Fruit fly (Drosophila melanogaster) whole organism, embryonic: ENCODE results near the gene CG11858.

ENCODE experiments used
- Atf-2 ChIP-seq: fragments of 200-800 bp; sonication (Bioruptor generic); optimal IDR thresholded peaks from 2 replicates; lab custom pipeline; 2016; ENCODE audit warnings: missing biosample characterization, missing genetic modification characterization
- CG12744 ChIP-seq: fragments of 200-800 bp; sonication (Bioruptor generic); optimal IDR thresholded peaks from 2 replicates; lab custom pipeline; 2016; ENCODE audit warnings: missing biosample characterization, missing genetic modification characterization
- CG13424 ChIP-seq: fragments of 200-800 bp; sonication (Bioruptor generic); optimal IDR thresholded peaks from 2 replicates; lab custom pipeline; 2019; ENCODE audit warnings: missing biosample characterization, mild to moderate bottlenecking, missing genetic modification characterization, moderate library complexity
- CG13624 ChIP-seq: fragments of 200-800 bp; sonication (Bioruptor generic); optimal IDR thresholded peaks from 2 replicates; lab custom pipeline; 2016; ENCODE audit warnings: missing biosample characterization, missing genetic modification characterization
- CG15269 ChIP-seq: fragments of 200-800 bp; sonication (Bioruptor generic); optimal IDR thresholded peaks from 2 replicates; lab custom pipeline; 2018; ENCODE audit warnings: missing biosample characterization, mild to moderate bottlenecking, missing genetic modification characterization, moderate library complexity
- CG17328 ChIP-seq: fragments of 200-800 bp; sonication (Bioruptor generic); IDR thresholded peaks from 2 replicates; pipeline ENCODE4 v1.3.6; 2022; ENCODE audit warnings: missing biosample characterization, missing genetic modification characterization
- CG18011 ChIP-seq: fragments of 200-800 bp; sonication (Bioruptor generic); optimal IDR thresholded peaks from 2 replicates; lab custom pipeline; 2017; ENCODE audit warnings: missing biosample characterization, missing genetic modification characterization, mild to moderate bottlenecking, moderate library complexity, missing genotype
- CG30431 ChIP-seq: fragments of 200-800 bp; sonication (Bioruptor generic); optimal IDR thresholded peaks from 2 replicates; lab custom pipeline; 2017; ENCODE audit warnings: missing biosample characterization, missing genetic modification characterization
- CG31441 ChIP-seq: fragments of 200-800 bp; sonication (Bioruptor generic); IDR thresholded peaks from 2 replicates; pipeline ENCODE4 v1.3.6; 2022; ENCODE audit warnings: missing biosample characterization, missing genetic modification characterization
- CG5245 ChIP-seq: fragments of 200-800 bp; sonication (Bioruptor generic); optimal IDR thresholded peaks from 3 replicates; lab custom pipeline; 2016; ENCODE audit warnings: missing biosample characterization, missing genetic modification characterization
- CG6175 ChIP-seq: fragments of 200-800 bp; sonication (Bioruptor generic); IDR thresholded peaks from 3 replicates; pipeline ENCODE4 v1.3.6; 2022; ENCODE audit warnings: missing biosample characterization, missing genetic modification characterization
- CG6254 ChIP-seq: fragments of 200-800 bp; sonication (Bioruptor generic); optimal IDR thresholded peaks from 3 replicates; lab custom pipeline; 2017; ENCODE audit warnings: mild to moderate bottlenecking, missing biosample characterization, missing genetic modification reagents, missing genetic modification characterization
- CG7556 ChIP-seq: fragments of 200-800 bp; sonication (Bioruptor generic); optimal IDR thresholded peaks from 2 replicates; lab custom pipeline; 2017; ENCODE audit warnings: missing biosample characterization, mild to moderate bottlenecking, missing genetic modification characterization
- CG8281 ChIP-seq: fragments of 200-800 bp; sonication (Bioruptor generic); optimal IDR thresholded peaks from 2 replicates; lab custom pipeline; 2018; ENCODE audit warnings: missing biosample characterization, mild to moderate bottlenecking, missing genetic modification characterization, moderate library complexity
- CG8359 ChIP-seq: fragments of 200-800 bp; sonication (Bioruptor generic); optimal IDR thresholded peaks from 2 replicates; lab custom pipeline; 2017; ENCODE audit warnings: missing biosample characterization, mild to moderate bottlenecking, missing genetic modification characterization, borderline replicate concordance
- CG8478 ChIP-seq: fragments of >200 bp; optimal IDR thresholded peaks from 2 replicates; lab custom pipeline; 2018
- CG8924 ChIP-seq: fragments of 200-800 bp; optimal IDR thresholded peaks from 3 replicates; lab custom pipeline; 2019; ENCODE audit warnings: missing biosample characterization, mild to moderate bottlenecking, missing genetic modification characterization, moderate library complexity
- CHES-1-like ChIP-seq: fragments of 200-800 bp; sonication (Bioruptor generic); optimal IDR thresholded peaks from 2 replicates; lab custom pipeline; 2016; ENCODE audit warnings: missing biosample characterization, missing genetic modification characterization
- Camta ChIP-seq: fragments of 200-800 bp; sonication (Bioruptor generic); optimal IDR thresholded peaks from 2 replicates; lab custom pipeline; 2016; ENCODE audit warnings: missing biosample characterization, missing genetic modification characterization
- CrebB ChIP-seq: fragments of 200-800 bp; sonication (Bioruptor generic); optimal IDR thresholded peaks from 3 replicates; lab custom pipeline; 2018; ENCODE audit warnings: missing biosample characterization, mild to moderate bottlenecking, missing genetic modification characterization
- Dek ChIP-seq: fragments of 200-800 bp; sonication (Bioruptor generic); optimal IDR thresholded peaks from 3 replicates; lab custom pipeline; 2019; ENCODE audit warnings: missing biosample characterization, mild to moderate bottlenecking, missing genetic modification characterization, moderate library complexity
- Ets65A ChIP-seq: fragments of 200-800 bp; sonication (Bioruptor generic); peaks from one replicate; lab custom pipeline; 2016; ENCODE audit warnings: missing biosample characterization, missing genetic modification characterization
- GATAe ChIP-seq: fragments of 200-800 bp; sonication (Bioruptor generic); conservative IDR thresholded peaks from 2 replicates; pipeline ENCODE4 v1.3.6; 2022; ENCODE audit warnings: missing biosample characterization, missing genetic modification characterization
- H15 ChIP-seq: fragments of 200-800 bp; sonication (Bioruptor generic); IDR thresholded peaks from 3 replicates; pipeline ENCODE4 v1.3.6; 2022; ENCODE audit warnings: missing biosample characterization, missing genetic modification characterization
- H2.0 ChIP-seq: fragments of 200-800 bp; sonication (Bioruptor generic); IDR thresholded peaks from 2 replicates; pipeline ENCODE4 v1.3.6; 2022; ENCODE audit warnings: missing biosample characterization, missing genetic modification characterization
- Max ChIP-seq: fragments of 200-800 bp; sonication (Bioruptor generic); optimal IDR thresholded peaks from 2 replicates; lab custom pipeline; 2016; ENCODE audit warnings: missing biosample characterization, mild to moderate bottlenecking, missing genetic modification characterization
- Med ChIP-seq: fragments of 200-800 bp; sonication (Bioruptor generic); peaks from one replicate; lab custom pipeline; 2016; ENCODE audit warnings: missing biosample characterization, missing genetic modification characterization, mild to moderate bottlenecking, inconsistent platforms, moderate library complexity
- Oli ChIP-seq: fragments of 200-800 bp; sonication (Bioruptor generic); optimal IDR thresholded peaks from 2 replicates; lab custom pipeline; 2018; ENCODE audit warnings: missing biosample characterization, mild to moderate bottlenecking, missing genetic modification characterization, moderate library complexity
- Sin3A ChIP-seq: fragments of >200 bp; optimal IDR thresholded peaks from 2 replicates; lab custom pipeline; 2018
- Sox102F ChIP-seq: fragments of 200-800 bp; sonication (Bioruptor generic); optimal IDR thresholded peaks from 2 replicates; lab custom pipeline; 2018; ENCODE audit warnings: missing biosample characterization, mild to moderate bottlenecking, missing genetic modification characterization, moderate library complexity
- Xbp1 ChIP-seq: fragments of 200-800 bp; sonication (Bioruptor generic); optimal IDR thresholded peaks from 3 replicates; lab custom pipeline; 2016; ENCODE audit warnings: missing biosample characterization, mild to moderate bottlenecking, missing genetic modification characterization
- caup ChIP-seq: fragments of 200-800 bp; sonication (Bioruptor generic); optimal IDR thresholded peaks from 3 replicates; lab custom pipeline; 2017; ENCODE audit warnings: missing biosample characterization, mild to moderate bottlenecking, missing genetic modification characterization, moderate library complexity; ENCODE audit not compliant: severe bottlenecking
- chif ChIP-seq, 2 experiments: fragments of 200-800 bp; sonication (Bioruptor generic); optimal IDR thresholded peaks; 3 replicates each; lab custom pipeline; 2016; ENCODE audit warnings: missing biosample characterization in 2 of 2, missing genetic modification characterization in 2 of 2
- croc ChIP-seq: fragments of 200-800 bp; sonication (Bioruptor generic); conservative IDR thresholded peaks from 3 replicates; pipeline ENCODE4 v1.3.6; 2022; ENCODE audit warnings: missing biosample characterization, missing genetic modification characterization
- danr ChIP-seq: fragments of 200-800 bp; sonication (Bioruptor generic); IDR thresholded peaks from 2 replicates; pipeline ENCODE4 v1.3.6; 2022; ENCODE audit warnings: missing biosample characterization, missing genetic modification characterization
- dmrt11E ChIP-seq: fragments of 200-800 bp; sonication (Bioruptor generic); optimal IDR thresholded peaks from 3 replicates; lab custom pipeline; 2018; ENCODE audit warnings: missing biosample characterization, mild to moderate bottlenecking, missing genetic modification characterization, moderate library complexity
- ewg ChIP-seq: fragments of 200-800 bp; sonication (Bioruptor generic); optimal IDR thresholded peaks from 3 replicates; lab custom pipeline; 2017; ENCODE audit warnings: mild to moderate bottlenecking, missing biosample characterization, missing genetic modification reagents, missing genetic modification characterization
- ftz-f1 ChIP-seq: fragments of 200-800 bp; sonication (Bioruptor generic); optimal IDR thresholded peaks from 2 replicates; lab custom pipeline; 2016; ENCODE audit warnings: missing biosample characterization, missing genetic modification characterization
- gcm ChIP-seq: fragments of 200-800 bp; sonication (Bioruptor generic); optimal IDR thresholded peaks from 2 replicates; lab custom pipeline; 2019; ENCODE audit warnings: missing biosample characterization, mild to moderate bottlenecking, missing genetic modification characterization, moderate library complexity
- hkb ChIP-seq, 2 experiments: fragments of 200-800 bp in 1 of 2; fragments of >200 bp in 1 of 2; sonication (Bioruptor generic) in 1 of 2; IDR thresholded peaks in 1 of 2; optimal IDR thresholded peaks in 1 of 2; 2 replicates each; pipeline versions ENCODE4 v1.3.6 to Lab custom; 2017 to 2022; ENCODE audit warnings: missing biosample characterization in 1 of 2, missing genetic modification characterization in 1 of 2
- klu ChIP-seq: fragments of 200-800 bp; sonication (Bioruptor generic); IDR thresholded peaks from 2 replicates; pipeline ENCODE4 v1.3.6; 2022; ENCODE audit warnings: missing biosample characterization, missing genetic modification characterization
- lilli ChIP-seq: fragments of 200-800 bp; sonication (Bioruptor generic); optimal IDR thresholded peaks from 3 replicates; lab custom pipeline; 2016; ENCODE audit warnings: missing biosample characterization, missing genetic modification characterization
- maf-S ChIP-seq: fragments of 200-800 bp; sonication (Bioruptor generic); optimal IDR thresholded peaks from 2 replicates; lab custom pipeline; 2016; ENCODE audit warnings: missing biosample characterization, missing genetic modification characterization
- mam ChIP-seq: fragments of 200-800 bp; sonication (Bioruptor generic); optimal IDR thresholded peaks from 3 replicates; lab custom pipeline; 2016; ENCODE audit warnings: missing biosample characterization, missing genetic modification characterization
- nerfin-1 ChIP-seq: fragments of 200-800 bp; sonication (Bioruptor generic); optimal IDR thresholded peaks from 3 replicates; lab custom pipeline; 2019; ENCODE audit warnings: missing biosample characterization, mild to moderate bottlenecking, missing genetic modification characterization, moderate library complexity
- nmo ChIP-seq: fragments of 200-800 bp; sonication (Bioruptor generic); optimal IDR thresholded peaks from 2 replicates; lab custom pipeline; 2018; ENCODE audit warnings: missing biosample characterization, mild to moderate bottlenecking, missing genetic modification characterization, moderate library complexity
- p53 ChIP-seq: fragments of 200-800 bp; sonication (Bioruptor generic); optimal IDR thresholded peaks from 2 replicates; lab custom pipeline; 2016; ENCODE audit warnings: missing biosample characterization, missing genetic modification characterization
- pita ChIP-seq: fragments of 200-800 bp; sonication (Bioruptor generic); optimal IDR thresholded peaks from 2 replicates; lab custom pipeline; 2017; ENCODE audit warnings: missing biosample characterization, mild to moderate bottlenecking, missing genetic modification characterization
- rib ChIP-seq: fragments of 200-800 bp; sonication (Bioruptor generic); IDR thresholded peaks from 2 replicates; pipeline ENCODE4 v1.3.6; 2022; ENCODE audit warnings: missing biosample characterization, missing genetic modification characterization
- sob ChIP-seq: fragments of 200-800 bp; sonication (Bioruptor generic); IDR thresholded peaks from 2 replicates; pipeline ENCODE4 v1.3.6; 2022; ENCODE audit warnings: missing biosample characterization, missing genetic modification characterization
- wdn ChIP-seq: fragments of 200-800 bp; sonication (Bioruptor generic); IDR thresholded peaks from 2 replicates; pipeline ENCODE4 v1.3.6; 2022; ENCODE audit warnings: missing biosample characterization, missing genetic modification characterization

Gene CG11858

DNA sequence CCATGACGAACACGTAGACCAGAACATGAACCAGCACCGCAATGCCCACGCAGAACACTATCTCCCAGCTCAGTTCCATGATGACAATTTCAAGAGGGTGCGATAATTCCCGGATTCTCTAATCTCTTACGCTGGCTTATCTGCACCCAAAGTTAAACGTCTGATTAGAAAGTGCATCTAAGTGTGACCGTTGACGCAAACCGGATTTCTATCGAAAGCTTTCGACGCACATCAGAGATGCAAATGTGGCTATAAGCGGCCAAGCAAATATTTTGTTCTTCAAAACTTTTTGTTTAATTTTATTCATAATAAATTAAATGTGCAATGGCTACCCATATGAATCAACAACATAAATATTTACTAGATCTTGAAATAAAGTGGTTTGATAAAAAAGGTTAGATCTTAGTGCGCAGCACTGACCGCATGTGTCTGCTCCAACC is at the start of gene CG11858, which contains the start of gene Kdsr:
TSS of gene CG11858 (plus strand) at position 420 of the 440 bp plus-strand sequence.
TSS of gene Kdsr (minus strand) at position 177 of the 440 bp plus-strand sequence.
- TF ChIP-seq Max (GFP tag; lab: Kevin White, UChicago) (peak; percentile 72), mam (peak; percentile 48), sob (GFP tag; lab: Robert Waterston, UW) (peak; percentile 72), caup (GFP tag; lab: Kevin White, UChicago) (peak; percentile 58), CG7556 (GFP tag; lab: Kevin White, UChicago) (no peak), Atf-2 (no peak), nerfin-1 (tag; lab: Kevin White, UChicago) (peak; percentile 28), CG8359 (GFP tag; lab: Kevin White, UChicago) (peak; percentile 16), GATAe (GFP tag; lab: Robert Waterston, UW) (peak; percentile 61), Med (peak; percentile 95), hkb (optimal IDR thresholded peaks at IDR 0.05; lab: Kevin White, UChicago) (peak; percentile 29), hkb (GFP tag; IDR thresholded peaks at IDR 0.05; lab: Robert Waterston, UW) (peak; percentile 66), Xbp1 (peak; percentile 75), Camta (GFP tag; lab: Kevin White, UChicago) (peak; percentile 16), dmrt11E (peak; percentile 52), CG13424 (tag; lab: Kevin White, UChicago) (peak; percentile 69), CG8281 (tag; lab: Kevin White, UChicago) (peak; percentile 7), lilli (peak; percentile 83), gcm (no peak), CG30431 (GFP tag; lab: Kevin White, UChicago) (no peak), CG18011 (GFP tag; lab: Kevin White, UChicago) (peak; percentile 37), nmo (GFP tag; lab: Kevin White, UChicago) (peak; percentile 75), Oli (tag; lab: Kevin White, UChicago) (peak; percentile 46), CG15269 (no peak), H2.0 (GFP tag; lab: Robert Waterston, UW) (peak; percentile 60; the same call in 1 of the 2 replicates), p53 (GFP tag; lab: Kevin White, UChicago) (no peak), CHES-1-like (GFP tag; lab: Kevin White, UChicago) (peak; percentile 41), klu (GFP tag; lab: Robert Waterston, UW) (peak; percentile 38; the same call in 1 of the 2 replicates), CG12744 (GFP tag; lab: Kevin White, UChicago) (peak; percentile 40), Sin3A (peak; percentile 59), CG8924 (tag; lab: Kevin White, UChicago) (peak; percentile 58), Sox102F (peak; percentile 72), CG13624 (GFP tag; lab: Kevin White, UChicago) (peak; percentile 61), CG31441 (GFP tag; lab: Robert Waterston, UW) (no peak; the same call in 1 of the 2 replicates), chif (GFP tag; optimal IDR thresholded peaks at IDR 0.05; lab: Kevin White, UChicago) (peak; percentile 49 to 56), wdn (GFP tag; lab: Robert Waterston, UW) (0 out of 2 replicates have a peak, but pooled peaks have one; percentile 48), ftz-f1 (GFP tag; lab: Kevin White, UChicago) (peak; percentile 25), H15 (peak; percentile 74), CG5245 (peak; percentile 24), CG8478 (lab: Kevin White, UChicago) (no peak), maf-S (GFP tag; lab: Kevin White, UChicago) (peak; percentile 40), CG6254 (no peak), croc (peak; percentile 39; the same call in 1 of the 3 replicates), ewg (GFP tag; lab: Kevin White, UChicago) (no peak), Dek (peak; percentile 52), CrebB (tag; lab: Kevin White, UChicago) (peak; percentile 44), CG6175 (no peak), Ets65A (peak; percentile 94), rib (GFP tag; lab: Robert Waterston, UW) (peak; percentile 38; the same call in 1 of the 2 replicates), danr (GFP tag; lab: Robert Waterston, UW) (peak; percentile 58; the same call in 1 of the 2 replicates), pita (no peak), CG17328 (peak; percentile 65)
